Worm (Caenorhabditis elegans) whole organism, mixed stage, embryonic: ENCODE results near the gene srx-104.

ENCODE experiments used
- bed-3 ChIP-seq: fragments of 200-800 bp; sonication (Bioruptor generic); optimal IDR thresholded peaks from 3 replicates; lab custom pipeline; 2018; ENCODE audit warnings: mild to moderate bottlenecking, missing genetic modification characterization, moderate library complexity, missing compliant biosample characterization
- cnd-1 ChIP-seq: fragments of 200-800 bp; sonication (Bioruptor generic); optimal IDR thresholded peaks from 2 replicates; lab custom pipeline; 2018; ENCODE audit warnings: mild to moderate bottlenecking, missing genetic modification characterization, missing compliant biosample characterization
- drap-1 ChIP-seq: fragments of 200-800 bp; sonication (Bioruptor generic); optimal IDR thresholded peaks from 3 replicates; lab custom pipeline; 2018; ENCODE audit warnings: mild to moderate bottlenecking, missing genetic modification characterization, missing compliant biosample characterization
- lin-13 ChIP-seq: fragments of 150-350 bp; optimal IDR thresholded peaks from 2 replicates; lab custom pipeline; 2014; ENCODE audit warnings: missing biosample characterization, missing genetic modification characterization
- lsy-2 ChIP-seq: fragments of 150-350 bp; optimal IDR thresholded peaks from 2 replicates; lab custom pipeline; 2014; ENCODE audit warnings: missing biosample characterization, missing genetic modification characterization
- nhr-12 ChIP-seq: fragments of 150-350 bp; optimal IDR thresholded peaks from 2 replicates; lab custom pipeline; 2014; ENCODE audit warnings: missing biosample characterization, missing genetic modification characterization
- sem-2 ChIP-seq: fragments of 200-800 bp; sonication (Bioruptor generic); optimal IDR thresholded peaks from 2 replicates; lab custom pipeline; 2018; ENCODE audit warnings: mild to moderate bottlenecking, missing genetic modification characterization, missing compliant biosample characterization
- snpc-4 ChIP-seq: fragments of 150-350 bp; optimal IDR thresholded peaks from 2 replicates; lab custom pipeline; 2014; ENCODE audit warnings: missing biosample characterization, missing genetic modification characterization
- unc-39 ChIP-seq: fragments of 150-350 bp; optimal IDR thresholded peaks from 2 replicates; lab custom pipeline; 2014; ENCODE audit warnings: missing biosample characterization, missing genetic modification characterization
- unc-62 ChIP-seq: fragments of 150-350 bp; optimal IDR thresholded peaks from 2 replicates; lab custom pipeline; 2014; ENCODE audit warnings: missing biosample characterization, missing genetic modification reagents, missing genetic modification characterization

DNA sequence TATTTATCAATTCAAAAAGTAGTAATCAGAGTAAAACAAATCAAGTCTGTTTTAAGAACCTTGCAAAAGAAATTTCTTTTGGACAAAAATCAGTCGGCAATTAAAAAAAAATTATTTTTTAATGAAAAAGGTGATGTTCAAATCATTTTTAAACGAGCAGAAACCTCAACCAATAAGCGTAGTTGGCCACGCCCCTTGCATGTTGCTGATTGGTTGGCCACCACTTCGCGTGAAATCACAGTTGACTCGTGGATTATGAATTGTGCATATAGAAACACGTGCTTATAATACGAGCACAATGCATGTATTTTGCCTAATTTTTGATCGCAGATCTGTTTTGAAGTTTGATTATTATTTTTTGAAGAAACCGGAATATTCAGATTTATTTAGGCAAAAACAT is 34.3 kb downstream of the srx-104 start:
- no peak for TF ChIP-seq unc-62 (GFP tag; lab: Kevin White, UChicago)
- TF ChIP-seq nhr-12 (tag; lab: Kevin White, UChicago), result no peak
- no peak for TF ChIP-seq cnd-1 (tag; lab: Kevin White, UChicago)
- TF ChIP-seq bed-3, result no peak
- TF ChIP-seq snpc-4 (tag; lab: Kevin White, UChicago), result no peak
- no peak for TF ChIP-seq lin-13 (tag; lab: Kevin White, UChicago)
- TF ChIP-seq drap-1 (GFP tag; lab: Kevin White, UChicago), result no peak
- no peak for TF ChIP-seq unc-39 (tag; lab: Kevin White, UChicago)
- TF ChIP-seq lsy-2 (tag; lab: Kevin White, UChicago), result no peak
- TF ChIP-seq sem-2 (GFP tag; lab: Kevin White, UChicago), result no peak
